Worm (Caenorhabditis elegans) whole organism, mixed stage, embryonic: ENCODE data around the gene idpb-2.
A peak's percentile ranks its signal among the peaks of the same experiment; 100 is the strongest.

ENCODE experiments used
- M03D4.4 ChIP-seq: sonication (generic microtip); optimal IDR thresholded peaks from 2 replicates; lab custom pipeline; 2017; ENCODE audit warnings: mild to moderate bottlenecking, missing genetic modification characterization, missing compliant biosample characterization
- bed-3 ChIP-seq: fragments of 200-800 bp; sonication (Bioruptor generic); optimal IDR thresholded peaks from 3 replicates; lab custom pipeline; 2018; ENCODE audit warnings: mild to moderate bottlenecking, missing genetic modification characterization, moderate library complexity, missing compliant biosample characterization
- blmp-1 ChIP-seq: fragments of 150-350 bp; optimal IDR thresholded peaks from 2 replicates; lab custom pipeline; 2014; ENCODE audit warnings: missing biosample characterization, missing genetic modification characterization
- ceh-39 ChIP-seq: fragments of 150-350 bp; optimal IDR thresholded peaks from 2 replicates; lab custom pipeline; 2014; ENCODE audit warnings: missing biosample characterization, missing genetic modification characterization
- ceh-43 ChIP-seq: fragments of 200-800 bp; sonication (Bioruptor generic); optimal IDR thresholded peaks from 2 replicates; lab custom pipeline; 2018; ENCODE audit warnings: mild to moderate bottlenecking, missing genetic modification characterization, moderate library complexity, missing compliant biosample characterization
- ceh-83 ChIP-seq: fragments of 200-800 bp; sonication (Bioruptor generic); optimal IDR thresholded peaks from 2 replicates; lab custom pipeline; 2018; ENCODE audit warnings: mild to moderate bottlenecking, missing genetic modification characterization, missing compliant biosample characterization
- ces-1 ChIP-seq: fragments of 150-350 bp; optimal IDR thresholded peaks from 2 replicates; lab custom pipeline; 2014; ENCODE audit warnings: missing biosample characterization, missing genetic modification reagents, missing genetic modification characterization
- cnd-1 ChIP-seq: fragments of 200-800 bp; sonication (Bioruptor generic); optimal IDR thresholded peaks from 2 replicates; lab custom pipeline; 2018; ENCODE audit warnings: mild to moderate bottlenecking, missing genetic modification characterization, missing compliant biosample characterization
- drap-1 ChIP-seq: fragments of 200-800 bp; sonication (Bioruptor generic); optimal IDR thresholded peaks from 3 replicates; lab custom pipeline; 2018; ENCODE audit warnings: mild to moderate bottlenecking, missing genetic modification characterization, missing compliant biosample characterization
- elt-1 ChIP-seq: sonication (generic microtip); optimal IDR thresholded peaks from 2 replicates; lab custom pipeline; 2017; ENCODE audit warnings: missing genetic modification characterization, mild to moderate bottlenecking, missing compliant biosample characterization, antibody characterized with exemption, moderate library complexity, borderline replicate concordance; ENCODE audit not compliant: insufficient read depth
- elt-3 ChIP-seq: fragments of 150-350 bp; optimal IDR thresholded peaks from 2 replicates; lab custom pipeline; 2014; ENCODE audit warnings: missing biosample characterization, missing genetic modification characterization
- flh-1 ChIP-seq: fragments of 200-800 bp; sonication (Bioruptor generic); optimal IDR thresholded peaks from 2 replicates; lab custom pipeline; 2018; ENCODE audit warnings: mild to moderate bottlenecking, missing genetic modification characterization, moderate library complexity, missing compliant biosample characterization
- ham-2 ChIP-seq: fragments of 200-800 bp; sonication (Bioruptor generic); optimal IDR thresholded peaks from 2 replicates; lab custom pipeline; 2018; ENCODE audit warnings: mild to moderate bottlenecking, missing genetic modification characterization, missing compliant biosample characterization
- hlh-1 ChIP-seq: fragments of 150-350 bp; optimal IDR thresholded peaks from 2 replicates; lab custom pipeline; 2014; ENCODE audit warnings: missing biosample characterization, missing genetic modification reagents, missing genetic modification characterization
- lin-13 ChIP-seq: fragments of 150-350 bp; optimal IDR thresholded peaks from 2 replicates; lab custom pipeline; 2014; ENCODE audit warnings: missing biosample characterization, missing genetic modification characterization
- lin-32 ChIP-seq: fragments of 200-800 bp; sonication (Bioruptor generic); optimal IDR thresholded peaks from 2 replicates; lab custom pipeline; 2018; ENCODE audit warnings: mild to moderate bottlenecking, missing genetic modification characterization, missing compliant biosample characterization
- lsy-2 ChIP-seq: fragments of 150-350 bp; optimal IDR thresholded peaks from 2 replicates; lab custom pipeline; 2014; ENCODE audit warnings: missing biosample characterization, missing genetic modification characterization
- mab-5 ChIP-seq: fragments of 150-350 bp; optimal IDR thresholded peaks from 2 replicates; lab custom pipeline; 2014; ENCODE audit warnings: missing biosample characterization, missing genetic modification characterization
- mep-1 ChIP-seq: fragments of 150-350 bp; optimal IDR thresholded peaks from 2 replicates; lab custom pipeline; 2017; ENCODE audit warnings: missing biosample characterization, missing genetic modification reagents, missing genetic modification characterization, inconsistent platforms
- mls-2 ChIP-seq: sonication (generic microtip); optimal IDR thresholded peaks from 2 replicates; lab custom pipeline; 2016; ENCODE audit warnings: mild to moderate bottlenecking, missing genetic modification characterization, moderate library complexity, missing compliant biosample characterization
- nhr-12 ChIP-seq: fragments of 150-350 bp; optimal IDR thresholded peaks from 2 replicates; lab custom pipeline; 2014; ENCODE audit warnings: missing biosample characterization, missing genetic modification characterization
- nhr-2 ChIP-seq: fragments of 150-350 bp; optimal IDR thresholded peaks from 2 replicates; lab custom pipeline; 2014; ENCODE audit warnings: missing biosample characterization, missing genetic modification characterization
- nhr-237 ChIP-seq: fragments of 150-350 bp; optimal IDR thresholded peaks from 2 replicates; lab custom pipeline; 2014; ENCODE audit warnings: missing biosample characterization, missing genetic modification characterization
- nhr-28 ChIP-seq: fragments of 150-350 bp; optimal IDR thresholded peaks from 2 replicates; lab custom pipeline; 2014; ENCODE audit warnings: missing biosample characterization, missing genetic modification characterization
- nhr-76 ChIP-seq: sonication (generic microtip); optimal IDR thresholded peaks from 2 replicates; lab custom pipeline; 2017; ENCODE audit warnings: missing biosample characterization, missing genetic modification characterization
- pha-4 ChIP-seq: fragments of 150-350 bp; optimal IDR thresholded peaks from 2 replicates; lab custom pipeline; 2018; ENCODE audit warnings: missing biosample characterization, missing genetic modification reagents, missing genetic modification characterization
- sem-2 ChIP-seq: fragments of 200-800 bp; sonication (Bioruptor generic); optimal IDR thresholded peaks from 2 replicates; lab custom pipeline; 2018; ENCODE audit warnings: mild to moderate bottlenecking, missing genetic modification characterization, missing compliant biosample characterization
- snpc-4 ChIP-seq: fragments of 150-350 bp; optimal IDR thresholded peaks from 2 replicates; lab custom pipeline; 2014; ENCODE audit warnings: missing biosample characterization, missing genetic modification characterization
- sptf-1 ChIP-seq: sonication (generic microtip); optimal IDR thresholded peaks from 2 replicates; lab custom pipeline; 2017; ENCODE audit warnings: mild to moderate bottlenecking, missing genetic modification characterization, moderate library complexity, missing compliant biosample characterization
- tbx-8 ChIP-seq: fragments of 200-800 bp; sonication (Bioruptor generic); optimal IDR thresholded peaks from 2 replicates; lab custom pipeline; 2018; ENCODE audit warnings: mild to moderate bottlenecking, missing genetic modification characterization, moderate library complexity, missing compliant biosample characterization
- unc-120 ChIP-seq: sonication (generic microtip); optimal IDR thresholded peaks from 2 replicates; lab custom pipeline; 2017; ENCODE audit warnings: missing genetic modification characterization, missing compliant biosample characterization; ENCODE audit not compliant: poor library complexity, severe bottlenecking
- unc-39 ChIP-seq: fragments of 150-350 bp; optimal IDR thresholded peaks from 2 replicates; lab custom pipeline; 2014; ENCODE audit warnings: missing biosample characterization, missing genetic modification characterization
- unc-62 ChIP-seq: fragments of 150-350 bp; optimal IDR thresholded peaks from 2 replicates; lab custom pipeline; 2014; ENCODE audit warnings: missing biosample characterization, missing genetic modification reagents, missing genetic modification characterization
- zip-8 ChIP-seq: fragments of 150-350 bp; optimal IDR thresholded peaks from 2 replicates; lab custom pipeline; 2014; ENCODE audit warnings: missing biosample characterization, missing genetic modification characterization
- ztf-11 ChIP-seq: fragments of 150-350 bp; optimal IDR thresholded peaks from 2 replicates; lab custom pipeline; 2014; ENCODE audit warnings: missing biosample characterization, missing genetic modification characterization

Gene idpb-2

DNA sequence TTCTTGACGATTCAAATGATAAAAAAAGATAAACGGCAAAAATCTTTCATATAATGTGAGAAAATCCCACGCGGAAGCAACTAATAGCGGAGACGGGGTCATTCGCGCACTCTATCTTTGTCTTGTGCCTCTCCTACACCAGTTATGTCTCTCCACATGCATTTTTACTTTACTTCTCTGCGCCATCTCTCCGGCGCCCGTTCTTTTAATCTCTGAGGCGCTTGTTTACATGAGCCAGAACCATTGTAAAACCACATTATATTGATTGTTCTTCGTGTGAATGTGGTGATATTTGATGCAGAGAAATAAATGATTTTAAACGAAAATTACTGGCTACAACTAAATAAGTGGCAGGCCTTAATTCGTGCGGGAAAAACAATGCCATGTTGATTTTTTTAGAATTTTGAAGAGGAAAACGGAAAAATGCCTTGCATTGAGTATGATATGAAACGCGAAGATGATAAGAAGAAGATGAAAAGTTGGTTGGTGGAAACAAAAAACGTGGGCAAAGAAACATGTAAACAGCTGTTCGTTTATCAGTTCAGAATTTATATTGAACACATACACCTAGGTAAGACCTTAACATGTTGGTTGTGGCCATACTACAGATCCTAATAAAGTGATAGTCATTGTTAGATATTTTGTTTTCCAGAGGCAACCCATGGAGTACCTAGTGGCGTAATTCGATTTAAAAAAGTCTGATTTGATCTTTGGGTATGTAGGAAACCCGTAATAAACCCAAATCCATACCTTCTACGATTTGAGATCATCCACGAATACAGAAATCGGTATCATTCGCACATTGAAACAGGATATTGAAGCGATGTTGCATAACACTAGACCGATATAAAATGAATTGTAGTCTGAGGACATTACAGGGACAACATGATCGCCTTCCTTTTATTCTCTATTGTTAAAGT, 23.2 kb upstream of the idpb-2 start, which contains the start of gene C04G6.2:
Gene C04G6.2 (plus strand): TSS at position 870 of the 920 bp plus-strand sequence.
- no peak for TF ChIP-seq unc-62 (GFP tag; lab: Kevin White, UChicago)
- no peak for TF ChIP-seq unc-39 (tag; lab: Kevin White, UChicago)
- no peak for TF ChIP-seq blmp-1 (tag; lab: Kevin White, UChicago)
- no peak for TF ChIP-seq zip-8 (tag; lab: Kevin White, UChicago)
- no peak for TF ChIP-seq elt-1
- TF ChIP-seq nhr-2 (tag; lab: Kevin White, UChicago) = no peak
- TF ChIP-seq snpc-4 (tag; lab: Kevin White, UChicago) = no peak
- no peak for TF ChIP-seq bed-3 (GFP tag; lab: Kevin White, UChicago)
- no peak for TF ChIP-seq ceh-39
- no peak for TF ChIP-seq ztf-11 (tag; lab: Kevin White, UChicago)
- no peak for TF ChIP-seq nhr-12 (tag; lab: Kevin White, UChicago)
- no peak for TF ChIP-seq nhr-76
- TF ChIP-seq M03D4.4 (tag; lab: Kevin White, UChicago) = peak; percentile 16
- no peak for TF ChIP-seq ceh-43 (GFP tag; lab: Kevin White, UChicago)
- no peak for TF ChIP-seq lin-13
- no peak for TF ChIP-seq elt-3 (tag; lab: Kevin White, UChicago)
- TF ChIP-seq nhr-28 = no peak
- TF ChIP-seq ham-2 (GFP tag; lab: Kevin White, UChicago) = peak; percentile 76
- TF ChIP-seq flh-1 (GFP tag; lab: Kevin White, UChicago) = no peak
- TF ChIP-seq hlh-1 (tag; lab: Kevin White, UChicago) = no peak
- peak; percentile 49 for TF ChIP-seq ces-1 (GFP tag; lab: Kevin White, UChicago)
- TF ChIP-seq unc-120 = peak; percentile 26
- no peak for TF ChIP-seq drap-1 (GFP tag; lab: Kevin White, UChicago)
- no peak for TF ChIP-seq lin-32 (GFP tag; lab: Kevin White, UChicago)
- TF ChIP-seq lsy-2 (tag; lab: Kevin White, UChicago) = no peak
- TF ChIP-seq sptf-1 (tag; lab: Kevin White, UChicago) = peak; percentile 14
- TF ChIP-seq mep-1 (tag; lab: Kevin White, UChicago) = peak; percentile 45
- peak; percentile 69 for TF ChIP-seq nhr-237
- no peak for TF ChIP-seq tbx-8 (GFP tag; lab: Kevin White, UChicago)
- no peak for TF ChIP-seq cnd-1 (tag; lab: Kevin White, UChicago)
- TF ChIP-seq mab-5 (tag; lab: Kevin White, UChicago) = no peak
- TF ChIP-seq mls-2 (tag; lab: Kevin White, UChicago) = peak; percentile 43
- TF ChIP-seq ceh-83 (GFP tag; lab: Kevin White, UChicago) = no peak
- TF ChIP-seq pha-4 (tag; lab: Kevin White, UChicago) = peak; percentile 96
- no peak for TF ChIP-seq sem-2 (GFP tag; lab: Kevin White, UChicago)
- TF ChIP-seq, all 35 proteins: peak for 9

DNA sequence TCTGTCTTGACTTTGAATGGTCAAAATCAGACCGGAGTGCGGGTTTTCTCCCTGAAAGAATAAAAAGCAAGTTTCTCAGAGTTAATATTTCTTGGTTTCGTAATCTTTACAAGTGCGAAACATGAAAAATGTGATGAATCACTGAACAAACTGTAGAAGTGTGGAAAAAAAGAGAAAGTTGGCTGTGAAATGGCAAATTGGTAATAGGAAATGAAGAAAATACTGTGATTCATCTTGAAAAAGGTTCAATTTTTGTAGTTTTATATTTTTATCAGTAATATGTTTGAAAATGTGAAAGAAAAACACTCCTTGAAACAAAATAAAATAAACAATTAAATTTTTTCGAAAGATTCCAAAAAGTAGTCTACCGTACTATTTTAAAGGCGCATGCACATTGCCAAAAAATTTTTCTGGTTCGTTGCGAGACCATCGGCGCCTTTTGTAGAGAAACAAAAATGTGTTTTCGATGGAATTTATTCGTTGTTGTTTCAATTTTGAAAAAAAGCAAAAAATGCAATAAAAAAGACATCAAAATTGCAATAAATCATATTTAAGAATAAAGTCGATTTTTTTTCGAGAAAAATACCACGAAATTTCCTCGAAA, 22.3 kb upstream of the idpb-2 start, which contains the start of gene pld-1:
Gene pld-1 (minus strand): TSS at position 51 of the 604 bp plus-strand sequence.
- TF ChIP-seq lsy-2 (tag; lab: Kevin White, UChicago) (no peak), elt-1 (no peak), tbx-8 (GFP tag; lab: Kevin White, UChicago) (no peak), ces-1 (GFP tag; lab: Kevin White, UChicago) (no peak), pha-4 (tag; lab: Kevin White, UChicago) (no peak), zip-8 (tag; lab: Kevin White, UChicago) (no peak), nhr-12 (tag; lab: Kevin White, UChicago) (no peak), elt-3 (tag; lab: Kevin White, UChicago) (no peak), lin-32 (GFP tag; lab: Kevin White, UChicago) (no peak), mls-2 (tag; lab: Kevin White, UChicago) (no peak), snpc-4 (tag; lab: Kevin White, UChicago) (no peak), ceh-39 (no peak), bed-3 (GFP tag; lab: Kevin White, UChicago) (no peak)
